Worm (Caenorhabditis elegans) whole organism, L2 larva: ENCODE measurements around the gene W03A5.1.

ENCODE experiments used
- ama-1 ChIP-seq: fragments of 150-350 bp; optimal IDR thresholded peaks from 2 replicates; lab custom pipeline; 2018; ENCODE audit warnings: inconsistent platforms
- egl-27 ChIP-seq: sonication (generic microtip); optimal IDR thresholded peaks from 3 replicates; lab custom pipeline; 2017; ENCODE audit warnings: missing biosample characterization, missing genetic modification reagents, missing genetic modification characterization
- elt-3 ChIP-seq: sonication (generic microtip); optimal IDR thresholded peaks from 2 replicates; lab custom pipeline; 2017; ENCODE audit warnings: missing biosample characterization, missing genetic modification characterization
- lin-11 ChIP-seq: fragments of 150-350 bp; sonication (generic microtip); optimal IDR thresholded peaks from 2 replicates; lab custom pipeline; 2014; ENCODE audit warnings: missing biosample characterization, missing genetic modification characterization, inconsistent platforms, mixed read lengths
- lin-39 ChIP-seq: fragments of 150-350 bp; optimal IDR thresholded peaks from 2 replicates; lab custom pipeline; 2014; ENCODE audit warnings: missing biosample characterization, missing genetic modification reagents, missing genetic modification characterization
- mdl-1 ChIP-seq, 2 experiments: fragments of 150-350 bp in 1 of 2; sonication (generic microtip) in 1 of 2; optimal IDR thresholded peaks; 2 replicates each; lab custom pipeline; 2017; ENCODE audit warnings: missing biosample characterization in 2 of 2, missing genetic modification characterization in 2 of 2
- nhr-129 ChIP-seq: fragments of 150-350 bp; optimal IDR thresholded peaks from 2 replicates; lab custom pipeline; 2014; ENCODE audit warnings: missing biosample characterization, missing genetic modification characterization
- ztf-4 ChIP-seq: fragments of 150-350 bp; optimal IDR thresholded peaks from 2 replicates; lab custom pipeline; 2014; ENCODE audit warnings: missing biosample characterization, missing genetic modification characterization

ce11 chrIII:5440540-5440939, 32.9 kb downstream of the W03A5.1 start, which contains the start of gene W03A5.6:
- no peak for TF ChIP-seq elt-3 (tag; lab: Kevin White, UChicago)
- no peak for TF ChIP-seq ama-1 (lab: Kevin White, UChicago)
- no peak for TF ChIP-seq nhr-129
- TF ChIP-seq mdl-1 (tag; optimal IDR thresholded peaks at IDR 0.05; lab: Kevin White, UChicago), result no peak
- TF ChIP-seq lin-11, result no peak
- no peak for TF ChIP-seq egl-27 (tag; lab: Kevin White, UChicago)
- TF ChIP-seq ztf-4 (tag; lab: Kevin White, UChicago), result no peak
- TF ChIP-seq lin-39 (tag; lab: Kevin White, UChicago), result no peak
